Worm (Caenorhabditis elegans): Measurements from ENCODE around the gene clec-179.

clec-179 gene

DNA sequence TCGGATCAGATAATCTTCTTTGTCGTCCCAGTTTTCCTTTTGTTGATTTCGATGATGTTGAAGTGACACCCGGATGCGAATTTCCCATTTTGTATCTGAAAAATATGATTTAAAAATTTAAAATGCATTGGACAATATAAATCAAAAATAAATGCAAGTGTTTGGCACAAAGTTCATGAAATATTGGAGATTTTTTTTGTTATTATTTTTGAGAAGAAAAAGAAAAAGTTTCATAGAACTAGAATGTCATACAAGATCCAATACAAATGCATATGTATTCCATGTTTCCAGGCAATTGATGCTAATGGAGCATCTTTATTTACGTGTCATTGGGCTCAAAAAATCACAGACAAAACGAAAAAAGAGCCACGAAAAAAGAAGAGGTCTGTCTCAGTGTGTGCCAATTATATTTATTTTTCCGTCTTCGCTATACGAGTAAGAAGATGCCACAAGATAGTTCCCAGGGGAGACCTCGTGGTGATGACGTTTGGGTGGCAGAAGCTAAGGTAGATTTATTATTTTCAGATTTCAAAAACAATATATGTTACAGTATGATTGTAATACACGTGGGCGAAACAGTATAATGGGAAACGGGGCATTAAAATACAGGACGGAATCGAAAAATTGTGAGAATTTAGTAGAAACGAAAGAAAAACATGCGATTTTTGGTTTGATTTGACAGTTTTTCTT lies 35.0 kb upstream of the clec-179 start, which contains the start of the genes glb-23 and R13A1.1:
Gene glb-23 (minus strand): TSS at position 101 of the 690 bp plus-strand sequence.
Gene R13A1.1 (plus strand): TSS at position 640 of the 690 bp plus-strand sequence.
- TF ChIP-seq flt-1 (GFP tag; IDR thresholded peaks at IDR 0.05) = no peak
- no peak for TF ChIP-seq pes-1 (GFP tag; IDR thresholded peaks at IDR 0.05)
- no peak for TF ChIP-seq B0310.2 (tag; optimal IDR thresholded peaks at IDR 0.05)
- TF ChIP-seq hmbx-1 (tag; optimal IDR thresholded peaks at IDR 0.05) = no peak
- no peak for TF ChIP-seq ceh-13 (GFP tag; optimal IDR thresholded peaks at IDR 0.05)
- TF ChIP-seq ets-7 (tag; optimal IDR thresholded peaks at IDR 0.05) = no peak
- no peak for TF ChIP-seq sea-1 (GFP tag; conservative IDR thresholded peaks at IDR 0.05)
- TF ChIP-seq tbx-37 (GFP tag; conservative IDR thresholded peaks at IDR 0.05) = no peak
- no peak for TF ChIP-seq tbx-11 (GFP tag; IDR thresholded peaks at IDR 0.05)
- TF ChIP-seq ceh-36 (tag; optimal IDR thresholded peaks at IDR 0.05) = no peak
- no peak for TF ChIP-seq ama-1 (optimal IDR thresholded peaks at IDR 0.05)
- no peak for TF ChIP-seq hmg-4 (GFP tag; optimal IDR thresholded peaks at IDR 0.05)
- TF ChIP-seq tra-4 (tag; optimal IDR thresholded peaks at IDR 0.05) = no peak
- no peak for TF ChIP-seq aly-1 (tag; optimal IDR thresholded peaks at IDR 0.05)
- no peak for TF ChIP-seq scrt-1 (GFP tag; IDR thresholded peaks at IDR 0.05)
- TF ChIP-seq hnd-1 (tag; optimal IDR thresholded peaks at IDR 0.05) = no peak
- TF ChIP-seq F13C5.2 (tag; optimal IDR thresholded peaks at IDR 0.05) = no peak

DNA sequence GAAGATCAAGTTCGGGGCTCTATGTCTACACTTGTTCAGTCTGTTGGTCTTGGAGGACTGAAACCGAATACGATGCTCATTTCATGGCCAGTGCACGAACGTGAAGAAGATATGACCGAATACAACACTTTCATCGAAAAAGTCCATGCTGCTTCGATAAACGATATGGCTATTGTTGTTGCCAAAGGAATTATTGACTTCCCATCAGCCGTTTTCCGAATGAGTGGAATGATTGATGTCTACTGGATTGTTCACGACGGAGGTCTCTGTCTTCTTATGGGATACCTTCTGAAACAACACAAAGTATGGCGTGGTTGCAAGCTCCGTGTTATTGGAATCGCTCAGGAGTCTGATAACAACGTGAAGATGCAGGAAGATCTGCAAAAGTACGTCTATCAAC lies 31.7 kb upstream of the clec-179 start:
- TF ChIP-seq scrt-1 (GFP tag; IDR thresholded peaks at IDR 0.05) = no peak
- no peak for TF ChIP-seq sea-1 (GFP tag; conservative IDR thresholded peaks at IDR 0.05)
- TF ChIP-seq hnd-1 (tag; optimal IDR thresholded peaks at IDR 0.05) = no peak
- TF ChIP-seq tbx-11 (GFP tag; IDR thresholded peaks at IDR 0.05) = no peak
- TF ChIP-seq ceh-13 (GFP tag; optimal IDR thresholded peaks at IDR 0.05) = no peak
- TF ChIP-seq pes-1 (GFP tag; IDR thresholded peaks at IDR 0.05) = no peak
- TF ChIP-seq tbx-37 (GFP tag; conservative IDR thresholded peaks at IDR 0.05) = no peak
- TF ChIP-seq F13C5.2 (tag; optimal IDR thresholded peaks at IDR 0.05) = no peak
- no peak for TF ChIP-seq ama-1 (optimal IDR thresholded peaks at IDR 0.05)
- TF ChIP-seq B0310.2 (tag; optimal IDR thresholded peaks at IDR 0.05) = no peak
- no peak for TF ChIP-seq hmg-4 (GFP tag; optimal IDR thresholded peaks at IDR 0.05)
- no peak for TF ChIP-seq ets-7 (tag; optimal IDR thresholded peaks at IDR 0.05)
- TF ChIP-seq flt-1 (GFP tag; IDR thresholded peaks at IDR 0.05) = no peak

DNA sequence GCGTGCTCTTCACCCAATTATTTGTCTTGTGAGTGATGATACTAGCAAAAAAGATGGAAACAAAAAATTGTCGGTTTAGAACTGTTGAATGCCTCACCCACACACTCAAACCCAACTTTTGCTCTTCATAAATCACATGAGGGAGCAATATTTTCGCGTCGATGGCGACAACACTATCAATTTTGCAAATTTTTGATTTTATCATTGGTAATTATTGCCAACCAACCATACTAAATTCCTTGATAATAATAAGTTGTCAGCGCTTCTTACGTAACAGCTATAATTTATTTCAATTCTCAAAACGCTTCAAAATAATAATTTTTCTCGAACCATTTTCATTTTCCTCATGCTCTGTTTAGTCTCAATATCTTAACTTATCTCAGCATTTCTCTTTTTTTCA lies 28.3 kb upstream of the clec-179 start:
- TF ChIP-seq tbx-37 (GFP tag; conservative IDR thresholded peaks at IDR 0.05) (no peak), B0310.2 (tag; optimal IDR thresholded peaks at IDR 0.05) (no peak), sea-1 (GFP tag; conservative IDR thresholded peaks at IDR 0.05) (no peak), tbx-11 (GFP tag; IDR thresholded peaks at IDR 0.05) (no peak), aly-1 (tag; optimal IDR thresholded peaks at IDR 0.05) (no peak), ama-1 (optimal IDR thresholded peaks at IDR 0.05) (no peak), ceh-36 (tag; optimal IDR thresholded peaks at IDR 0.05) (no peak), hmbx-1 (tag; optimal IDR thresholded peaks at IDR 0.05) (no peak)

ce11 chrIV:7211313-7211712 lies 26.8 kb upstream of the clec-179 start:
- TF ChIP-seq scrt-1 (GFP tag; IDR thresholded peaks at IDR 0.05) (no peak), sea-1 (GFP tag; conservative IDR thresholded peaks at IDR 0.05) (no peak), ets-7 (tag; optimal IDR thresholded peaks at IDR 0.05) (no peak), flt-1 (GFP tag; IDR thresholded peaks at IDR 0.05) (no peak), hmbx-1 (tag; optimal IDR thresholded peaks at IDR 0.05) (no peak), hnd-1 (tag; optimal IDR thresholded peaks at IDR 0.05) (no peak), ama-1 (optimal IDR thresholded peaks at IDR 0.05) (no peak), aly-1 (tag; optimal IDR thresholded peaks at IDR 0.05) (no peak), ceh-13 (GFP tag; optimal IDR thresholded peaks at IDR 0.05) (no peak), tbx-37 (GFP tag; conservative IDR thresholded peaks at IDR 0.05) (no peak), B0310.2 (tag; optimal IDR thresholded peaks at IDR 0.05) (no peak), pes-1 (GFP tag; IDR thresholded peaks at IDR 0.05) (no peak), ceh-36 (tag; optimal IDR thresholded peaks at IDR 0.05) (no peak), hmg-4 (GFP tag; optimal IDR thresholded peaks at IDR 0.05) (no peak), tbx-11 (GFP tag; IDR thresholded peaks at IDR 0.05) (no peak), F13C5.2 (tag; optimal IDR thresholded peaks at IDR 0.05) (no peak), tra-4 (tag; optimal IDR thresholded peaks at IDR 0.05) (no peak)

DNA sequence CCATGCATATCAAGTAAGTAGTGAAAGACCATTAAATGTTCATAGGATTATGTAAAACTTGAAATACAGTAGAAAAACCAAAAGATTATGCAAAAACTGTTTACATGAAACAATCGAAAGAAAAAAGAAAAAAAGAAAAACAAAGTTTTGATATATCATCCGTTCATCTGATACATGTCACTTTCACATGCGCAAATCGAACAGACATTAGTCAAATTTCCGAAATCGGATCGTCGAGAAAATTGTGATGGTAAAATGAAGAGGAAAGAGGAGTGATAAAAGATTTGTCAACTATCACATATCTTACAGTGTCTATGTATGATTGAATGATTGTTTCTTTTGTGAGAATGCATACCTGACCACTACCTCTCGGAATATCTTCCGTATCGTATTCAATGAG lies 24.5 kb upstream of the clec-179 start:
- TF ChIP-seq B0310.2 (tag; optimal IDR thresholded peaks at IDR 0.05) = no peak
- TF ChIP-seq sea-1 (GFP tag; conservative IDR thresholded peaks at IDR 0.05) = no peak
- no peak for TF ChIP-seq ceh-36 (tag; optimal IDR thresholded peaks at IDR 0.05)
- no peak for TF ChIP-seq hmbx-1 (tag; optimal IDR thresholded peaks at IDR 0.05)
- no peak for TF ChIP-seq pes-1 (GFP tag; IDR thresholded peaks at IDR 0.05)
- no peak for TF ChIP-seq tbx-11 (GFP tag; IDR thresholded peaks at IDR 0.05)
- no peak for TF ChIP-seq flt-1 (GFP tag; IDR thresholded peaks at IDR 0.05)
- no peak for TF ChIP-seq aly-1 (tag; optimal IDR thresholded peaks at IDR 0.05)
- no peak for TF ChIP-seq scrt-1 (GFP tag; IDR thresholded peaks at IDR 0.05)
- no peak for TF ChIP-seq ets-7 (tag; optimal IDR thresholded peaks at IDR 0.05)

DNA sequence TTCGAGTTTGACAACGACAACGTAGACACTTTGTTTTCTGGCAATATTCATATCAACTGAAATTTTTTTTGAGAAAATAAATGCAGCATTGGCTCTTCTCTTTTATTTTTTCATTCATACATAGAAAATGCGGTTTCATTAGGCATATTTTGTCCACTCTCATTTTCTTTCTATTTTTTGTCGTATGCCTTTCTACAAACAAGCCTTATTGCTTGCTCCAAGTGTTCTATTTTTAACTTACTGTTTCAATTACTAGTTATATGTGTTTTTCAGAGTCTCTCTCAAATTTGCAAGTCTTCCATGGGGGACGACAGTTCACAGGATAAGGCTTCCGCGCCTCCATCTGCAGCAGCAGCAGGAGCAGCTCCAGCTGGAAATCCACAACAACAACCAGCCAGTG lies 21.5 kb upstream of the clec-179 start, which contains the start of gene kcc-1:
Gene kcc-1 (plus strand): TSS at position 301 of the 400 bp plus-strand sequence.
- TF ChIP-seq pes-1 (GFP tag; IDR thresholded peaks at IDR 0.05) (no peak), F13C5.2 (tag; optimal IDR thresholded peaks at IDR 0.05) (no peak), tbx-11 (GFP tag; IDR thresholded peaks at IDR 0.05) (no peak)

ce11 chrIV:7203696-7204095 lies 19.2 kb upstream of the clec-179 start, which contains the start of gene R13A1.3:
Gene R13A1.3 (plus strand): TSS chrIV:7203996.
- TF ChIP-seq F13C5.2 (tag; optimal IDR thresholded peaks at IDR 0.05) (no peak), tra-4 (tag; optimal IDR thresholded peaks at IDR 0.05) (no peak), flt-1 (GFP tag; IDR thresholded peaks at IDR 0.05) (no peak), ama-1 (optimal IDR thresholded peaks at IDR 0.05) (no peak), scrt-1 (GFP tag; IDR thresholded peaks at IDR 0.05) (no peak), pes-1 (GFP tag; IDR thresholded peaks at IDR 0.05) (no peak), tbx-11 (GFP tag; IDR thresholded peaks at IDR 0.05) (no peak), sea-1 (GFP tag; conservative IDR thresholded peaks at IDR 0.05) (no peak), hmg-4 (GFP tag; optimal IDR thresholded peaks at IDR 0.05) (no peak), ceh-13 (GFP tag; optimal IDR thresholded peaks at IDR 0.05) (no peak), hnd-1 (tag; optimal IDR thresholded peaks at IDR 0.05) (no peak), ceh-36 (tag; optimal IDR thresholded peaks at IDR 0.05) (no peak), ets-7 (tag; optimal IDR thresholded peaks at IDR 0.05) (no peak), hmbx-1 (tag; optimal IDR thresholded peaks at IDR 0.05) (no peak)
